Fruit fly (Drosophila melanogaster) whole organism, embryonic: ENCODE data around the gene CG4629.

ENCODE experiments used
- Abd-B ChIP-seq: fragments of 200-800 bp; sonication (Bioruptor generic); optimal IDR thresholded peaks from 2 replicates; lab custom pipeline; 2018; ENCODE audit warnings: missing biosample characterization, mild to moderate bottlenecking, missing genetic modification characterization, moderate library complexity
- Asciz ChIP-seq: fragments of 200-800 bp; sonication (Bioruptor generic); optimal IDR thresholded peaks from 2 replicates; lab custom pipeline; 2017; ENCODE audit warnings: missing biosample characterization, mild to moderate bottlenecking, missing genetic modification characterization, missing genetic modification reagents
- Awh ChIP-seq: fragments of 200-800 bp; sonication (Bioruptor generic); IDR thresholded peaks from 2 replicates; pipeline ENCODE4, ENCODE4 v1.3.6; 2022; ENCODE audit warnings: missing biosample characterization, missing genetic modification characterization
- CG10274 ChIP-seq: fragments of 200-800 bp; sonication (Bioruptor generic); optimal IDR thresholded peaks from 3 replicates; lab custom pipeline; 2017; ENCODE audit warnings: missing biosample characterization, mild to moderate bottlenecking, missing genetic modification characterization
- CG10959 ChIP-seq: fragments of 200-800 bp; sonication (Bioruptor generic); IDR thresholded peaks from 2 replicates; pipeline ENCODE4 v1.3.6; 2022; ENCODE audit warnings: missing biosample characterization, missing genetic modification characterization
- CG11247 ChIP-seq: fragments of 200-800 bp; sonication (Bioruptor generic); IDR thresholded peaks from 2 replicates; pipeline ENCODE4 v1.3.6; 2022; ENCODE audit warnings: missing biosample characterization, missing genetic modification characterization
- CG12769 ChIP-seq: fragments of 200-800 bp; sonication (Bioruptor generic); optimal IDR thresholded peaks from 2 replicates; lab custom pipeline; 2019; ENCODE audit warnings: missing biosample characterization, mild to moderate bottlenecking, missing genetic modification characterization, moderate library complexity
- CG16813 ChIP-seq: fragments of 200-800 bp; sonication (Bioruptor generic); IDR thresholded peaks from 3 replicates; pipeline ENCODE4 v1.3.6; 2022; ENCODE audit warnings: missing biosample characterization, missing genetic modification characterization; ENCODE audit not compliant: partially characterized antibody
- CG17361 ChIP-seq: fragments of 200-800 bp; sonication (Bioruptor generic); IDR thresholded peaks from 3 replicates; pipeline ENCODE4 v1.3.6; 2022; ENCODE audit warnings: missing biosample characterization, missing genetic modification characterization
- CG2120 ChIP-seq: fragments of 200-800 bp; sonication (Bioruptor generic); optimal IDR thresholded peaks from 3 replicates; lab custom pipeline; 2016; ENCODE audit warnings: missing biosample characterization, missing genetic modification characterization
- CG2129 ChIP-seq: fragments of 200-800 bp; sonication (Bioruptor generic); IDR thresholded peaks from 2 replicates; pipeline ENCODE4 v1.3.6; 2022; ENCODE audit warnings: missing biosample characterization, missing genetic modification characterization; ENCODE audit not compliant: partially characterized antibody
- CG2678 ChIP-seq: fragments of 200-800 bp; sonication (Bioruptor generic); optimal IDR thresholded peaks from 3 replicates; lab custom pipeline; 2019; ENCODE audit warnings: missing biosample characterization, mild to moderate bottlenecking, missing genetic modification characterization, moderate library complexity
- CG3065 ChIP-seq: fragments of 200-800 bp; sonication (Bioruptor generic); optimal IDR thresholded peaks from 2 replicates; lab custom pipeline; 2016; ENCODE audit warnings: missing biosample characterization, missing genetic modification characterization
- CG34422 ChIP-seq: fragments of 200-800 bp; sonication (Bioruptor generic); IDR thresholded peaks from 3 replicates; pipeline ENCODE4 v1.3.6; 2022; ENCODE audit warnings: missing biosample characterization, missing genetic modification characterization
- CG3838 ChIP-seq: fragments of 200-800 bp; sonication (Bioruptor generic); optimal IDR thresholded peaks from 3 replicates; lab custom pipeline; 2016; ENCODE audit warnings: missing biosample characterization, missing genetic modification characterization
- CG4707 ChIP-seq: fragments of 200-800 bp; sonication (Bioruptor generic); optimal IDR thresholded peaks from 2 replicates; lab custom pipeline; 2018; ENCODE audit warnings: missing biosample characterization, mild to moderate bottlenecking, missing genetic modification characterization, moderate library complexity
- CG5953 ChIP-seq: fragments of 200-800 bp; sonication (Bioruptor generic); IDR thresholded peaks from 2 replicates; pipeline ENCODE4 v1.3.6; 2022; ENCODE audit warnings: missing biosample characterization, missing genetic modification characterization
- CG6175 ChIP-seq: fragments of 200-800 bp; sonication (Bioruptor generic); IDR thresholded peaks from 3 replicates; pipeline ENCODE4 v1.3.6; 2022; ENCODE audit warnings: missing biosample characterization, missing genetic modification characterization
- CG6654 ChIP-seq: fragments of 200-800 bp; sonication (Bioruptor generic); optimal IDR thresholded peaks from 2 replicates; lab custom pipeline; 2017; ENCODE audit warnings: missing biosample characterization, mild to moderate bottlenecking, missing genetic modification characterization
- CG7357 ChIP-seq: fragments of 200-800 bp; sonication (Bioruptor generic); IDR thresholded peaks from 3 replicates; pipeline ENCODE4 v1.3.6; 2022; ENCODE audit warnings: missing biosample characterization, missing genetic modification characterization
- CG7556 ChIP-seq: fragments of 200-800 bp; sonication (Bioruptor generic); optimal IDR thresholded peaks from 2 replicates; lab custom pipeline; 2017; ENCODE audit warnings: missing biosample characterization, mild to moderate bottlenecking, missing genetic modification characterization
- CG8281 ChIP-seq: fragments of 200-800 bp; sonication (Bioruptor generic); optimal IDR thresholded peaks from 2 replicates; lab custom pipeline; 2018; ENCODE audit warnings: missing biosample characterization, mild to moderate bottlenecking, missing genetic modification characterization, moderate library complexity
- CG8359 ChIP-seq: fragments of 200-800 bp; sonication (Bioruptor generic); optimal IDR thresholded peaks from 2 replicates; lab custom pipeline; 2017; ENCODE audit warnings: missing biosample characterization, mild to moderate bottlenecking, missing genetic modification characterization, borderline replicate concordance
- CG8765 ChIP-seq: fragments of 200-800 bp; sonication (Bioruptor generic); IDR thresholded peaks from 2 replicates; pipeline ENCODE4 v1.3.6; 2022; ENCODE audit warnings: missing biosample characterization, missing genetic modification characterization
- CG9932 ChIP-seq: fragments of 200-800 bp; sonication (Bioruptor generic); IDR thresholded peaks from 2 replicates; pipeline ENCODE4 v1.3.6; 2022; ENCODE audit warnings: missing biosample characterization, missing genetic modification characterization
- CoRest ChIP-seq: fragments of 200-800 bp; sonication (Bioruptor generic); optimal IDR thresholded peaks from 3 replicates; lab custom pipeline; 2018; ENCODE audit warnings: missing biosample characterization, mild to moderate bottlenecking, missing genetic modification characterization, moderate library complexity
- E2f1 ChIP-seq: fragments of 200-800 bp; sonication (Bioruptor generic); IDR thresholded peaks from 2 replicates; pipeline ENCODE4 v1.3.6; 2022; ENCODE audit warnings: missing biosample characterization, missing genetic modification characterization
- Hr39 ChIP-seq: fragments of >200 bp; optimal IDR thresholded peaks from 2 replicates; lab custom pipeline; 2017
- NC2α ChIP-seq: fragments of 200-800 bp; sonication (Bioruptor generic); optimal IDR thresholded peaks from 2 replicates; lab custom pipeline; 2016; ENCODE audit warnings: missing biosample characterization, missing genetic modification characterization
- NfI ChIP-seq: fragments of 200-800 bp; sonication (Bioruptor generic); optimal IDR thresholded peaks from 3 replicates; lab custom pipeline; 2018; ENCODE audit warnings: missing biosample characterization, mild to moderate bottlenecking, missing genetic modification characterization, moderate library complexity
- Oli ChIP-seq: fragments of 200-800 bp; sonication (Bioruptor generic); optimal IDR thresholded peaks from 2 replicates; lab custom pipeline; 2018; ENCODE audit warnings: missing biosample characterization, mild to moderate bottlenecking, missing genetic modification characterization, moderate library complexity
- TFAM ChIP-seq: fragments of 200-800 bp; sonication (Bioruptor generic); optimal IDR thresholded peaks from 2 replicates; lab custom pipeline; 2017; ENCODE audit warnings: missing biosample characterization, missing genetic modification characterization, inconsistent platforms
- Xrp1 ChIP-seq: fragments of 200-800 bp; sonication (Bioruptor generic); IDR thresholded peaks from 2 replicates; pipeline ENCODE4 v1.3.6; 2022; ENCODE audit warnings: missing biosample characterization, missing genetic modification characterization
- ab ChIP-seq: fragments of 200-800 bp; sonication (Bioruptor generic); optimal IDR thresholded peaks from 2 replicates; lab custom pipeline; 2016; ENCODE audit warnings: missing biosample characterization, missing genetic modification characterization
- ato ChIP-seq: fragments of 200-800 bp; sonication (Bioruptor generic); IDR thresholded peaks from 2 replicates; pipeline ENCODE4 v1.3.6; 2022; ENCODE audit warnings: missing biosample characterization, missing genetic modification characterization; ENCODE audit not compliant: partially characterized antibody
- croc ChIP-seq: fragments of 200-800 bp; sonication (Bioruptor generic); conservative IDR thresholded peaks from 3 replicates; pipeline ENCODE4 v1.3.6; 2022; ENCODE audit warnings: missing biosample characterization, missing genetic modification characterization
- crp ChIP-seq, 2 experiments: fragments of 200-800 bp; sonication (Bioruptor generic); optimal IDR thresholded peaks; 2 replicates in 1 of 2; 3 replicates in 1 of 2; lab custom pipeline; 2017; ENCODE audit warnings: missing biosample characterization in 2 of 2, missing genetic modification characterization in 2 of 2, mild to moderate bottlenecking in 1 of 2, moderate library complexity in 1 of 2
- dati ChIP-seq: fragments of 200-800 bp; sonication (Bioruptor generic); IDR thresholded peaks from 2 replicates; pipeline ENCODE4 v1.3.6; 2022; ENCODE audit warnings: missing biosample characterization, missing genetic modification characterization
- dpn ChIP-seq, 2 experiments: fragments of 200-800 bp; sonication (Bioruptor generic); optimal IDR thresholded peaks; 3 replicates each; lab custom pipeline; 2016; ENCODE audit warnings: missing biosample characterization in 2 of 2, missing genetic modification characterization in 2 of 2
- ewg ChIP-seq: fragments of 200-800 bp; sonication (Bioruptor generic); optimal IDR thresholded peaks from 3 replicates; lab custom pipeline; 2017; ENCODE audit warnings: mild to moderate bottlenecking, missing biosample characterization, missing genetic modification reagents, missing genetic modification characterization
- fd96Cb ChIP-seq: fragments of 200-800 bp; sonication (Bioruptor generic); optimal IDR thresholded peaks from 2 replicates; lab custom pipeline; 2018; ENCODE audit warnings: missing biosample characterization, mild to moderate bottlenecking, missing genetic modification characterization, moderate library complexity
- gro ChIP-seq: fragments of 200-800 bp; sonication (Bioruptor generic); optimal IDR thresholded peaks from 2 replicates; lab custom pipeline; 2016; ENCODE audit warnings: missing biosample characterization, missing genetic modification characterization
- hkb ChIP-seq, 2 experiments: fragments of 200-800 bp in 1 of 2; fragments of >200 bp in 1 of 2; sonication (Bioruptor generic) in 1 of 2; IDR thresholded peaks in 1 of 2; optimal IDR thresholded peaks in 1 of 2; 2 replicates each; pipeline versions ENCODE4 v1.3.6 to Lab custom; 2017 to 2022; ENCODE audit warnings: missing biosample characterization in 1 of 2, missing genetic modification characterization in 1 of 2
- lilli ChIP-seq: fragments of 200-800 bp; sonication (Bioruptor generic); optimal IDR thresholded peaks from 3 replicates; lab custom pipeline; 2016; ENCODE audit warnings: missing biosample characterization, missing genetic modification characterization
- mam ChIP-seq: fragments of 200-800 bp; sonication (Bioruptor generic); optimal IDR thresholded peaks from 3 replicates; lab custom pipeline; 2016; ENCODE audit warnings: missing biosample characterization, missing genetic modification characterization
- onecut ChIP-seq: fragments of 200-800 bp; sonication (Bioruptor generic); IDR thresholded peaks from 2 replicates; pipeline ENCODE4 v1.3.6; 2022; ENCODE audit warnings: missing biosample characterization, missing genetic modification characterization
- pfk ChIP-seq: fragments of 200-800 bp; sonication (Bioruptor generic); optimal IDR thresholded peaks from 2 replicates; lab custom pipeline; 2018; ENCODE audit warnings: missing biosample characterization, mild to moderate bottlenecking, missing genetic modification characterization, moderate library complexity
- pita ChIP-seq: fragments of 200-800 bp; sonication (Bioruptor generic); optimal IDR thresholded peaks from 2 replicates; lab custom pipeline; 2017; ENCODE audit warnings: missing biosample characterization, mild to moderate bottlenecking, missing genetic modification characterization
- sqz ChIP-seq: fragments of 200-800 bp; sonication (Bioruptor generic); optimal IDR thresholded peaks from 3 replicates; lab custom pipeline; 2018; ENCODE audit warnings: missing biosample characterization, mild to moderate bottlenecking, missing genetic modification characterization
- tna ChIP-seq: fragments of 200-800 bp; sonication (Bioruptor generic); IDR thresholded peaks from 2 replicates; pipeline ENCODE4 v1.3.6; 2022; ENCODE audit warnings: missing biosample characterization, missing genetic modification characterization; ENCODE audit not compliant: partially characterized antibody
- tx ChIP-seq: fragments of 200-800 bp; sonication (Bioruptor generic); optimal IDR thresholded peaks from 2 replicates; lab custom pipeline; 2016; ENCODE audit warnings: missing biosample characterization, missing genetic modification characterization

Gene CG4629

dm6 chr2L:1048427-1048826 is 53.9 kb downstream of the CG4629 start (continued):
- TF ChIP-seq tx (GFP tag; lab: Kevin White, UChicago) (no peak), onecut (GFP tag; lab: Robert Waterston, UW) (no peak), CG5953 (GFP tag; lab: Robert Waterston, UW) (no peak), Awh (GFP tag; lab: Robert Waterston, UW) (no peak), Asciz (GFP tag; lab: Kevin White, UChicago) (no peak), CG6175 (GFP tag; lab: Robert Waterston, UW) (no peak), CG2120 (GFP tag; lab: Kevin White, UChicago) (peak; percentile 47), NfI (GFP tag; lab: Kevin White, UChicago) (peak; percentile 19), ewg (GFP tag; lab: Kevin White, UChicago) (no peak), pfk (GFP tag; lab: Kevin White, UChicago) (no peak), CG2129 (no peak), CG34422 (no peak), CG8359 (no peak), CG9932 (GFP tag; lab: Robert Waterston, UW) (peak; percentile 35), fd96Cb (tag; lab: Kevin White, UChicago) (no peak), croc (no peak), CG7556 (peak; percentile 66), CG10959 (GFP tag; lab: Robert Waterston, UW) (no peak), E2f1 (GFP tag; lab: Robert Waterston, UW) (no peak), tna (GFP tag; lab: Robert Waterston, UW) (no peak), sqz (GFP tag; lab: Kevin White, UChicago) (no peak), CG3065 (no peak), pita (GFP tag; lab: Kevin White, UChicago) (no peak), CG17361 (GFP tag; lab: Robert Waterston, UW) (0 out of 3 replicates have a peak, but pooled peaks have one; percentile 43), TFAM (GFP tag; lab: Kevin White, UChicago) (no peak), Oli (tag; lab: Kevin White, UChicago) (peak; percentile 17), CG8765 (GFP tag; lab: Robert Waterston, UW) (no peak), NC2α (GFP tag; lab: Kevin White, UChicago) (no peak), CG6654 (GFP tag; lab: Kevin White, UChicago) (no peak), CG12769 (tag; lab: Kevin White, UChicago) (no peak), ato (GFP tag; lab: Robert Waterston, UW) (no peak), CG7357 (GFP tag; lab: Robert Waterston, UW) (no peak), CoRest (peak; percentile 33), CG10274 (no peak), Xrp1 (GFP tag; lab: Robert Waterston, UW) (no peak), Hr39 (lab: Kevin White, UChicago) (no peak), mam (no peak), hkb (optimal IDR thresholded peaks at IDR 0.05; lab: Kevin White, UChicago) (no peak), hkb (GFP tag; IDR thresholded peaks at IDR 0.05; lab: Robert Waterston, UW) (no peak), dati (GFP tag; lab: Robert Waterston, UW) (no peak), CG16813 (GFP tag; lab: Robert Waterston, UW) (no peak), CG11247 (GFP tag; lab: Robert Waterston, UW) (no peak), gro (GFP tag; lab: Kevin White, UChicago) (no peak), ab (GFP tag; lab: Kevin White, UChicago) (no peak), dpn (GFP tag; optimal IDR thresholded peaks at IDR 0.05; lab: Kevin White, UChicago) (peak in 1 of 2 experiments; percentile 3), CG2678 (tag; lab: Kevin White, UChicago) (peak; percentile 75), CG8281 (tag; lab: Kevin White, UChicago) (no peak), lilli (GFP tag; lab: Kevin White, UChicago) (peak; percentile 5), Abd-B (no peak), CG4707 (GFP tag; lab: Kevin White, UChicago) (no peak), crp (GFP tag; optimal IDR thresholded peaks at IDR 0.05; lab: Kevin White, UChicago) (no peak), CG3838 (no peak)
